Fruit fly (Drosophila melanogaster) whole organism, prepupa: ENCODE measurements around the gene CG13012.

Source experiments
- CG11762 ChIP-seq: fragments of 200-800 bp; sonication (Bioruptor generic); optimal IDR thresholded peaks from 3 replicates; lab custom pipeline; 2016; ENCODE audit warnings: missing biosample characterization, missing genetic modification characterization; ENCODE audit not compliant: insufficient read depth
- CG11902 ChIP-seq: fragments of 200-800 bp; sonication (Bioruptor generic); optimal IDR thresholded peaks from 3 replicates; lab custom pipeline; 2016; ENCODE audit warnings: missing biosample characterization, missing genetic modification characterization
- CG1621 ChIP-seq: fragments of 200-800 bp; sonication (Bioruptor generic); optimal IDR thresholded peaks from 3 replicates; lab custom pipeline; 2018; ENCODE audit warnings: missing biosample characterization, mild to moderate bottlenecking, missing genetic modification characterization
- CG31627 ChIP-seq: fragments of 200-800 bp; sonication (Bioruptor generic); optimal IDR thresholded peaks from 3 replicates; lab custom pipeline; 2016; ENCODE audit warnings: missing biosample characterization, missing genetic modification characterization
- CG32006 ChIP-seq: fragments of 200-800 bp; sonication (Bioruptor generic); optimal IDR thresholded peaks from 3 replicates; lab custom pipeline; 2017; ENCODE audit warnings: missing biosample characterization, mild to moderate bottlenecking, missing genetic modification characterization
- CG34406 ChIP-seq: fragments of 200-800 bp; sonication (Bioruptor generic); optimal IDR thresholded peaks from 3 replicates; lab custom pipeline; 2016; ENCODE audit warnings: missing biosample characterization, missing genetic modification characterization
- CG4318 ChIP-seq: fragments of 200-800 bp; sonication (Bioruptor generic); optimal IDR thresholded peaks from 3 replicates; lab custom pipeline; 2017; ENCODE audit warnings: missing biosample characterization, mild to moderate bottlenecking, missing genetic modification characterization
- CG6276 ChIP-seq: fragments of 200-800 bp; sonication (Bioruptor generic); optimal IDR thresholded peaks from 2 replicates; lab custom pipeline; 2017; ENCODE audit warnings: missing biosample characterization, mild to moderate bottlenecking, missing genetic modification characterization
- CG6792 ChIP-seq: fragments of 200-800 bp; sonication (Bioruptor generic); optimal IDR thresholded peaks from 3 replicates; lab custom pipeline; 2016; ENCODE audit warnings: missing biosample characterization, missing genetic modification characterization
- CG8119 ChIP-seq: fragments of 200-800 bp; sonication (Bioruptor generic); IDR thresholded peaks from 3 replicates; pipeline ENCODE4 v1.3.6; 2022; ENCODE audit warnings: missing biosample characterization, missing genetic modification characterization
- CG8319 ChIP-seq: fragments of 200-800 bp; sonication (Bioruptor generic); optimal IDR thresholded peaks from 3 replicates; lab custom pipeline; 2016; ENCODE audit warnings: missing biosample characterization, missing genetic modification characterization
- CG9139 ChIP-seq: fragments of 200-800 bp; sonication (Bioruptor generic); optimal IDR thresholded peaks from 3 replicates; lab custom pipeline; 2017; ENCODE audit warnings: missing biosample characterization, mild to moderate bottlenecking, missing genetic modification characterization
- Eip78C ChIP-seq: fragments of 200-800 bp; sonication (Bioruptor generic); peaks from one replicate; lab custom pipeline; 2016; ENCODE audit warnings: missing biosample characterization, missing genetic modification characterization
- Ets96B ChIP-seq: fragments of 200-800 bp; optimal IDR thresholded peaks from 2 replicates; lab custom pipeline; 2019; ENCODE audit warnings: missing biosample characterization, mild to moderate bottlenecking, missing genetic modification characterization, moderate library complexity
- Hr38 ChIP-seq: sonication (Bioruptor generic); optimal IDR thresholded peaks from 2 replicates; lab custom pipeline; 2016; ENCODE audit warnings: missing biosample characterization, missing genetic modification characterization
- Hr39 ChIP-seq: fragments of 200-800 bp; sonication (Bioruptor generic); optimal IDR thresholded peaks from 2 replicates; lab custom pipeline; 2016; ENCODE audit warnings: missing biosample characterization, missing genetic modification characterization
- Hr4 ChIP-seq: fragments of 200-800 bp; sonication (Bioruptor generic); optimal IDR thresholded peaks from 3 replicates; lab custom pipeline; 2016; ENCODE audit warnings: missing biosample characterization, missing genetic modification characterization
- Met ChIP-seq: fragments of 200-800 bp; sonication (Bioruptor generic); optimal IDR thresholded peaks from 3 replicates; lab custom pipeline; 2016; ENCODE audit warnings: missing biosample characterization, missing genetic modification characterization
- OdsH ChIP-seq: fragments of 200-800 bp; sonication (Bioruptor generic); optimal IDR thresholded peaks from 3 replicates; lab custom pipeline; 2016; ENCODE audit warnings: missing biosample characterization, missing genetic modification characterization
- Smox ChIP-seq: fragments of 200-800 bp; sonication (Bioruptor generic); optimal IDR thresholded peaks from 3 replicates; lab custom pipeline; 2016; ENCODE audit warnings: missing biosample characterization, missing genetic modification characterization
- Sox102F ChIP-seq: fragments of 200-800 bp; sonication (Bioruptor generic); optimal IDR thresholded peaks from 2 replicates; lab custom pipeline; 2016; ENCODE audit warnings: missing biosample characterization, mild to moderate bottlenecking, missing genetic modification characterization
- Sox15 ChIP-seq: fragments of 200-800 bp; sonication (Bioruptor generic); optimal IDR thresholded peaks from 3 replicates; lab custom pipeline; 2016; ENCODE audit warnings: missing biosample characterization, missing genetic modification characterization
- achi ChIP-seq: fragments of 200-800 bp; sonication (Bioruptor generic); optimal IDR thresholded peaks from 3 replicates; lab custom pipeline; 2016; ENCODE audit warnings: missing biosample characterization, missing genetic modification characterization
- cyc ChIP-seq: fragments of 200-800 bp; sonication (Bioruptor generic); optimal IDR thresholded peaks from 3 replicates; lab custom pipeline; 2016; ENCODE audit warnings: missing biosample characterization, missing genetic modification characterization
- dac ChIP-seq: fragments of 200-800 bp; sonication (Bioruptor generic); optimal IDR thresholded peaks from 2 replicates; lab custom pipeline; 2017; ENCODE audit warnings: missing biosample characterization, mild to moderate bottlenecking, missing genetic modification characterization
- eg ChIP-seq: fragments of 200-800 bp; sonication (Bioruptor generic); IDR thresholded peaks from 3 replicates; pipeline ENCODE4 v1.3.6; 2022; ENCODE audit warnings: missing biosample characterization, missing genetic modification characterization
- esn ChIP-seq: fragments of 200-800 bp; sonication (Bioruptor generic); optimal IDR thresholded peaks from 2 replicates; lab custom pipeline; 2016; ENCODE audit warnings: missing biosample characterization, mild to moderate bottlenecking, missing genetic modification characterization, moderate library complexity
- fd85E ChIP-seq: fragments of 200-800 bp; sonication (Bioruptor generic); optimal IDR thresholded peaks from 3 replicates; lab custom pipeline; 2016; ENCODE audit warnings: missing biosample characterization, missing genetic modification characterization
- fkh ChIP-seq: fragments of 200-800 bp; sonication (Bioruptor generic); optimal IDR thresholded peaks from 3 replicates; lab custom pipeline; 2017; ENCODE audit warnings: missing biosample characterization, mild to moderate bottlenecking, missing genetic modification characterization, moderate library complexity
- lz ChIP-seq: fragments of 200-800 bp; sonication (Bioruptor generic); optimal IDR thresholded peaks from 3 replicates; lab custom pipeline; 2016; ENCODE audit warnings: missing biosample characterization, missing genetic modification characterization
- net ChIP-seq: fragments of 200-800 bp; sonication (Bioruptor generic); optimal IDR thresholded peaks from 3 replicates; lab custom pipeline; 2016; ENCODE audit warnings: missing biosample characterization, missing genetic modification characterization
- pdm3 ChIP-seq: fragments of 200-800 bp; sonication (Bioruptor generic); optimal IDR thresholded peaks from 3 replicates; lab custom pipeline; 2016; ENCODE audit warnings: missing biosample characterization, missing genetic modification characterization
- salr ChIP-seq, 2 experiments: fragments of 200-800 bp; sonication (Bioruptor generic); optimal IDR thresholded peaks; 3 replicates each; lab custom pipeline; 2016 to 2018; ENCODE audit warnings: missing biosample characterization in 2 of 2, missing genetic modification characterization in 2 of 2, mild to moderate bottlenecking in 1 of 2
- svp ChIP-seq: fragments of 200-800 bp; sonication (Bioruptor generic); peaks from one replicate; lab custom pipeline; 2016; ENCODE audit warnings: missing biosample characterization, missing genetic modification characterization
- vri ChIP-seq: fragments of 200-800 bp; sonication (Bioruptor generic); optimal IDR thresholded peaks from 3 replicates; lab custom pipeline; 2016; ENCODE audit warnings: missing biosample characterization, mild to moderate bottlenecking, missing genetic modification characterization

Gene CG13012

dm6 chrX:16670691-16671481, 5.7 kb downstream of the CG13012 start (continued):
- TF ChIP-seq Hr4 (GFP tag; lab: Kevin White, UChicago) = peak; percentile 16
- TF ChIP-seq Met = peak; percentile 40
- TF ChIP-seq CG4318 = no peak
- no peak for TF ChIP-seq eg (GFP tag; lab: Robert Waterston, UW)
- TF ChIP-seq net (GFP tag; lab: Kevin White, UChicago) = no peak
- no peak for TF ChIP-seq fd85E (GFP tag; lab: Kevin White, UChicago)
- peak; percentile 3 for TF ChIP-seq esn
- TF ChIP-seq CG8319 (GFP tag; lab: Kevin White, UChicago) = no peak
- TF ChIP-seq svp (GFP tag; lab: Kevin White, UChicago) = peak; percentile 90
- TF ChIP-seq CG6792 (GFP tag; lab: Kevin White, UChicago) = no peak
- peak; percentile 1 for TF ChIP-seq fkh (GFP tag; lab: Kevin White, UChicago)

- no peak for TF ChIP-seq CG11902 (GFP tag; lab: Kevin White, UChicago)
- no peak for TF ChIP-seq Sox15 (GFP tag; lab: Kevin White, UChicago)
- TF ChIP-seq CG9139 = no peak
- TF ChIP-seq CG34406 (GFP tag; lab: Kevin White, UChicago) = no peak
- TF ChIP-seq achi (GFP tag; lab: Kevin White, UChicago) = peak; percentile 27
- no peak for TF ChIP-seq CG11762 (GFP tag; lab: Kevin White, UChicago)
- TF ChIP-seq CG8119 (GFP tag; lab: Robert Waterston, UW) = peak; percentile 31; the same call in 1 of the 3 replicates
- peak; percentile 32 for TF ChIP-seq CG6276 (GFP tag; lab: Kevin White, UChicago)
- peak; percentile 29 for TF ChIP-seq Hr39 (GFP tag; lab: Kevin White, UChicago)
- peak; percentile 13 for TF ChIP-seq lz (GFP tag; lab: Kevin White, UChicago)
- no peak for TF ChIP-seq CG1621
- TF ChIP-seq OdsH (GFP tag; lab: Kevin White, UChicago) = peak; percentile 14
- peak; percentile 64 for TF ChIP-seq CG32006 (GFP tag; lab: Kevin White, UChicago)
- TF ChIP-seq Sox102F (GFP tag; lab: Kevin White, UChicago) = peak; percentile 6
- peak in 1 of 2 experiments; percentile 9 for TF ChIP-seq salr (GFP tag; optimal IDR thresholded peaks at IDR 0.05; lab: Kevin White, UChicago)
- TF ChIP-seq vri (GFP tag; lab: Kevin White, UChicago) = no peak
- peak; percentile 35 for TF ChIP-seq Hr4 (GFP tag; lab: Kevin White, UChicago)
- peak; percentile 34 for TF ChIP-seq Smox (GFP tag; lab: Kevin White, UChicago)
- no peak for TF ChIP-seq Hr38 (GFP tag; lab: Kevin White, UChicago)
- TF ChIP-seq Met = no peak
- peak; percentile 47 for TF ChIP-seq esn
- TF ChIP-seq dac = no peak
- peak; percentile 29 for TF ChIP-seq CG31627
- TF ChIP-seq Ets96B (tag; lab: Kevin White, UChicago) = no peak
- peak; percentile 37 for TF ChIP-seq pdm3 (GFP tag; lab: Kevin White, UChicago)
- TF ChIP-seq cyc (GFP tag; lab: Kevin White, UChicago) = peak; percentile 33
- TF ChIP-seq Eip78C (GFP tag; lab: Kevin White, UChicago) = peak; percentile 45
Measured at dm6 chrX:16670262-16670661, 6.3 kb downstream of the CG13012 start.

dm6 chrX:16669849-16670248, 6.7 kb downstream of the CG13012 start:
- TF ChIP-seq Met = peak; percentile 4
- no peak for TF ChIP-seq esn
- peak; percentile 51 for TF ChIP-seq Eip78C (GFP tag; lab: Kevin White, UChicago)
